Worm (Caenorhabditis elegans): ENCODE data around the gene F08C6.18.

Gene F08C6.18

DNA sequence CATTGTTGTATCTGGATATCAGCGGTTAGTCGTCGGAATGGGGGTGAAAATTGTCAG lies at the start of gene F08C6.18, which contains the start of gene unc-98:
Gene F08C6.18 (minus strand): TSS at position 57 of the 57 bp plus-strand sequence.
Gene unc-98 (minus strand): TSS at position 48 of the 57 bp plus-strand sequence.
- no peak for TF ChIP-seq F10E7.11 (tag; optimal IDR thresholded peaks at IDR 0.05)

DNA sequence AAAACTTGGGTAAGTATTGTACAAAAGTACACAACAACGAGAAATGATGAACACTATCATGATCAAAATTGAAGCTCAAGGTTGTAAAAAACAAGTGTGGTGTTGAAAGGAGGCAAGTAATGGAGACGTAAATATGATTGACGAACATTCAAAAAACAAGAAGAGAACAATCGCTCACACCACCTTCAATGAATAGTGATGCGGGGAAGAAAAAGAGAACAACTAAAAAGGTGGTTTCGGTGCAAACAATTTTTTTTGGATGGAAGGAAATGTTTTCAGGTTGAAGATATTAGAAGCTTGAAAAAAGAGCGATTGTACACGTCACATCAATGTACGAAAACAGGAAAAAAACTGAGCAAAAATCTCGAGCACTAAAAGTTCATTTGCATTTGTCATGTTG lies 41.0 kb upstream of the F08C6.18 start:
- TF ChIP-seq dpl-1 (GFP tag; optimal IDR thresholded peaks at IDR 0.05) (no peak), ztf-26 (tag; optimal IDR thresholded peaks at IDR 0.05) (no peak), F39B2.1 (GFP tag; IDR thresholded peaks at IDR 0.05) (no peak), dpff-1 (tag; optimal IDR thresholded peaks at IDR 0.05) (no peak), tbx-9 (tag; optimal IDR thresholded peaks at IDR 0.05; ENCODE audit: borderline replicate concordance) (no peak), hmg-1.2 (GFP tag; IDR thresholded peaks at IDR 0.05) (no peak), lag-1 (GFP tag; IDR thresholded peaks at IDR 0.05) (no peak), nhr-80 (tag; optimal IDR thresholded peaks at IDR 0.05) (no peak), ekl-4 (GFP tag; IDR thresholded peaks at IDR 0.05) (no peak), lsy-27 (tag; optimal IDR thresholded peaks at IDR 0.05; ENCODE audit: borderline replicate concordance, insufficient read depth) (no peak), unc-130 (GFP tag; optimal IDR thresholded peaks at IDR 0.05) (no peak), nhr-120 (GFP tag; IDR thresholded peaks at IDR 0.05) (no peak), unc-62 (GFP tag; optimal IDR thresholded peaks at IDR 0.05) (no peak), Y53F4B.3 (GFP tag; IDR thresholded peaks at IDR 0.05) (no peak), F52B5.7 (tag; optimal IDR thresholded peaks at IDR 0.05) (no peak), nfyb-1 (GFP tag; IDR thresholded peaks at IDR 0.05) (no peak), ceh-100 (GFP tag; IDR thresholded peaks at IDR 0.05) (no peak), ceh-91 (GFP tag; IDR thresholded peaks at IDR 0.05) (no peak), zfh-2 (GFP tag; conservative IDR thresholded peaks at IDR 0.05) (no peak)

- TF ChIP-seq F57C9.4 (tag; optimal IDR thresholded peaks at IDR 0.05) = no peak
- TF ChIP-seq zfh-2 (GFP tag; conservative IDR thresholded peaks at IDR 0.05) = peak; percentile 45; the same call in 1 of the 2 replicates
These were observed 34.6 kb upstream of the F08C6.18 start, which contains the start of gene twk-17 for ce11 chrX:7607982-7608381. TSS of gene twk-17 (minus strand) at chrX:7608082.

DNA sequence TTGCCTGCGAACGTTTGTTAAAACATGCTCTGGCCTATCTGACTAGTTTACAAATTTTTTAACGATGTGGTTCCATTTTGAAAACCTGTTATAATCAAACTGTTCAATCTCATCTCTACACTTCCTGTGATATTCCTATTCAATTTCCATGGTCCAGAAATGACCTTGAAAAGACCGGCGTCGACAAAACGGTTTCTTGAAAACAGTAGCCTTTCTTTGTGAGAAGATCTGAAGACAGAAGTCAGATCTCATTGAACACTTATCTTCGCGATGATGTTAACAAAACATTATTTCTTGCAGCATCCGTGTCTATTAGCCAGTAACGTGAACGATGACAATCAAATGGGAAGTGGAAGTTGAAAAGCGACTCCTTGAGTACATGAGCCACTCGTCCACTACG lies 23.2 kb upstream of the F08C6.18 start, which contains the start of gene C44E12.1:
Gene C44E12.1 (plus strand): TSS at position 301 of the 400 bp plus-strand sequence.
- TF ChIP-seq ceh-40 (GFP tag; IDR thresholded peaks at IDR 0.05) = no peak
- no peak for TF ChIP-seq lin-26 (GFP tag; IDR thresholded peaks at IDR 0.05)
- TF ChIP-seq Y79H2A.3 (GFP tag; conservative IDR thresholded peaks at IDR 0.05) = no peak
- TF ChIP-seq aptf-2 (GFP tag; conservative IDR thresholded peaks at IDR 0.05) = no peak
- TF ChIP-seq efl-1 (GFP tag; optimal IDR thresholded peaks at IDR 0.05) = no peak
- no peak for TF ChIP-seq ekl-4 (GFP tag; IDR thresholded peaks at IDR 0.05)
- TF ChIP-seq ceh-79 (tag; optimal IDR thresholded peaks at IDR 0.05) = no peak

- TF ChIP-seq pha-4 (tag; optimal IDR thresholded peaks at IDR 0.05) (no peak), nhr-80 (tag; optimal IDR thresholded peaks at IDR 0.05) (peak; percentile 14)
These were observed 22.6 kb upstream of the F08C6.18 start for ce11 chrX:7596029-7596428.

DNA sequence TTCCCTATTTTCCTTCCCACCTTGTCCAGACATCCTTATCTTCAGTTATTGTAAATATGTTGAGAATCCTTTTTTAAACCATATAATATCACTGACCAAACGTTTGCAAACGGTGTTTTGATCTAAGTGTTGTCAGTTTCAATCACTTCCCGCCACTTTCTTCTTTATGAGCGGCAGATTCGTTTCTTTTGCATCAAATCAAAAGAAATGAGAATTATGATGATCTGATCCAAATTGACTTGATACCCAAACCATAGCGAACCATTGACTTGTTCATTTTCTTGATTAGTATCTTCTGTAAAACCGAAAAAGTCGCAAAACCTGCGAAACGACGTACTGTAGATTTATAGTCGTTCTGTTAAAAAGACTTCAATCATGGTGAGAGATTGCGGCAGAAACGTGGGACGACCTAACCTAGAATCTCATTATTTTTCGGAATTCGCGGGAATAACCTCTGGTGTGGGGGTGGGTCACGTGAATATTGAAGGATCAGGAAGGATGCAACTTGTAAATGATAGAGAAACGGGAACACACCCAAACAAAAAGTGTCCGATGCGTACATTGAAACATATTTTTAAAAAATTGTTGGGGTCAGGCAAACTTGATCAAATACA lies 20.6 kb upstream of the F08C6.18 start:
- TF ChIP-seq ztf-6 (GFP tag; IDR thresholded peaks at IDR 0.05) (no peak), zfh-2 (GFP tag; conservative IDR thresholded peaks at IDR 0.05) (no peak), mxl-1 (tag; optimal IDR thresholded peaks at IDR 0.05) (no peak), egl-44 (GFP tag; IDR thresholded peaks at IDR 0.05) (no peak), F37B4.10 (GFP tag; IDR thresholded peaks at IDR 0.05) (no peak), tlf-1 (GFP tag; optimal IDR thresholded peaks at IDR 0.05) (no peak)
